Worm (Caenorhabditis elegans) whole organism, L1 larva: Measurements from ENCODE around the gene ccep-135.

Experiments used
- C16A3.4 ChIP-seq: fragments of 150-350 bp; optimal IDR thresholded peaks from 2 replicates; lab custom pipeline; 2014; ENCODE audit warnings: missing biosample characterization, missing genetic modification characterization
- F16B12.6 ChIP-seq: fragments of 150-350 bp; optimal IDR thresholded peaks from 2 replicates; lab custom pipeline; 2014; ENCODE audit warnings: missing biosample characterization, missing genetic modification characterization
- aly-2 ChIP-seq: fragments of 150-350 bp; optimal IDR thresholded peaks from 2 replicates; lab custom pipeline; 2014; ENCODE audit warnings: missing biosample characterization, missing genetic modification characterization
- blmp-1 ChIP-seq: fragments of 150-350 bp; optimal IDR thresholded peaks from 2 replicates; lab custom pipeline; 2014; ENCODE audit warnings: missing biosample characterization, missing genetic modification characterization
- ceh-82 ChIP-seq, 3 experiments: fragments of 150-350 bp in 1 of 3; sonication (generic microtip) in 2 of 3; optimal IDR thresholded peaks; 2 replicates each; lab custom pipeline; 2014 to 2017; ENCODE audit warnings: missing biosample characterization in 3 of 3, missing genetic modification characterization in 3 of 3
- dpl-1 ChIP-seq, 3 experiments: fragments of 150-350 bp in 2 of 3; sonication (generic microtip) in 1 of 3; optimal IDR thresholded peaks; 2 replicates each; lab custom pipeline; 2014 to 2017; ENCODE audit warnings: missing biosample characterization in 3 of 3, missing genetic modification characterization in 3 of 3, missing genetic modification reagents in 3 of 3
- efl-1 ChIP-seq, 4 experiments: fragments of 150-350 bp; optimal IDR thresholded peaks in 3 of 4; peaks in 1 of 4; 1 replicate in 1 of 4; 2 replicates in 3 of 4; lab custom pipeline; 2014; ENCODE audit warnings: missing biosample characterization in 2 of 4, missing genetic modification characterization in 2 of 4, missing genetic modification reagents in 2 of 4
- efl-3 ChIP-seq: fragments of 200-800 bp; sonication (Bioruptor generic); optimal IDR thresholded peaks from 2 replicates; lab custom pipeline; 2018; ENCODE audit warnings: mild to moderate bottlenecking, missing genetic modification characterization, missing compliant biosample characterization
- elt-2 ChIP-seq: sonication (generic microtip); optimal IDR thresholded peaks from 2 replicates; lab custom pipeline; 2016; ENCODE audit warnings: missing genetic modification characterization, mild to moderate bottlenecking, inconsistent platforms, missing compliant biosample characterization, missing genetic modification reagents
- elt-3 ChIP-seq, 6 experiments: fragments of 150-350 bp in 1 of 6; sonication (generic microtip); optimal IDR thresholded peaks; 2 replicates each; lab custom pipeline; 2017 to 2018; ENCODE audit warnings: missing biosample characterization in 6 of 6, missing genetic modification characterization in 6 of 6, inconsistent platforms in 1 of 6
- fkh-10 ChIP-seq: sonication (generic microtip); optimal IDR thresholded peaks from 2 replicates; lab custom pipeline; 2017; ENCODE audit warnings: missing biosample characterization, missing genetic modification reagents, missing genetic modification characterization
- fkh-8 ChIP-seq: sonication (generic microtip); optimal IDR thresholded peaks from 2 replicates; lab custom pipeline; 2016; ENCODE audit warnings: mild to moderate bottlenecking, missing genetic modification characterization, missing compliant biosample characterization
- jun-1 ChIP-seq: fragments of 150-350 bp; optimal IDR thresholded peaks from 2 replicates; lab custom pipeline; 2014; ENCODE audit warnings: missing biosample characterization, missing genetic modification reagents, missing genetic modification characterization
- lin-13 ChIP-seq: fragments of 150-350 bp; optimal IDR thresholded peaks from 2 replicates; lab custom pipeline; 2014; ENCODE audit warnings: missing biosample characterization, missing genetic modification reagents, missing genetic modification characterization
- lin-14 ChIP-seq: fragments of 200-800 bp; sonication (Bioruptor generic); optimal IDR thresholded peaks from 2 replicates; lab custom pipeline; 2018; ENCODE audit warnings: mild to moderate bottlenecking, missing genetic modification characterization, moderate library complexity, missing compliant biosample characterization
- lin-35 ChIP-seq, 2 experiments: fragments of 150-350 bp; optimal IDR thresholded peaks; 2 replicates each; lab custom pipeline; 2014; ENCODE audit warnings: missing biosample characterization in 2 of 2, missing genetic modification characterization in 2 of 2, missing genetic modification reagents in 2 of 2
- lsy-2 ChIP-seq, 2 experiments: fragments of 150-350 bp; optimal IDR thresholded peaks; 2 replicates each; lab custom pipeline; 2014; ENCODE audit warnings: missing biosample characterization in 2 of 2, missing genetic modification characterization in 2 of 2
- mab-9 ChIP-seq: fragments of 200-800 bp; sonication (Bioruptor generic); IDR thresholded peaks from 2 replicates; pipeline ENCODE4 v1.3.6; 2022; ENCODE audit warnings: missing genetic modification reagents, missing genetic modification characterization, missing compliant biosample characterization
- mdl-1 ChIP-seq, 2 experiments: fragments of 150-350 bp; optimal IDR thresholded peaks; 2 replicates each; lab custom pipeline; 2014 to 2017; ENCODE audit warnings: missing biosample characterization in 2 of 2, missing genetic modification characterization in 2 of 2, inconsistent platforms in 1 of 2
- mep-1 ChIP-seq: fragments of 150-350 bp; optimal IDR thresholded peaks from 2 replicates; lab custom pipeline; 2014; ENCODE audit warnings: missing biosample characterization, missing genetic modification characterization
- nhr-11 ChIP-seq: fragments of 150-350 bp; optimal IDR thresholded peaks from 2 replicates; lab custom pipeline; 2014; ENCODE audit warnings: missing biosample characterization, missing genetic modification characterization
- nhr-19 ChIP-seq: fragments of 200-800 bp; sonication (Bioruptor generic); conservative IDR thresholded peaks from 2 replicates; pipeline ENCODE4 v1.3.6; 2022; ENCODE audit warnings: missing genetic modification characterization, missing compliant biosample characterization
- nhr-20 ChIP-seq: sonication (generic microtip); optimal IDR thresholded peaks from 2 replicates; lab custom pipeline; 2016; ENCODE audit warnings: mild to moderate bottlenecking, missing genetic modification characterization, missing compliant biosample characterization
- nhr-28 ChIP-seq: fragments of 150-350 bp; optimal IDR thresholded peaks from 2 replicates; lab custom pipeline; 2014; ENCODE audit warnings: missing biosample characterization, missing genetic modification characterization
- nhr-47 ChIP-seq: sonication (generic microtip); optimal IDR thresholded peaks from 2 replicates; lab custom pipeline; 2016; ENCODE audit warnings: mild to moderate bottlenecking, missing genetic modification characterization, moderate library complexity, missing compliant biosample characterization
- nhr-71 ChIP-seq: sonication (generic microtip); optimal IDR thresholded peaks from 2 replicates; lab custom pipeline; 2016; ENCODE audit warnings: mild to moderate bottlenecking, missing genetic modification characterization, moderate library complexity, missing compliant biosample characterization
- nhr-76 ChIP-seq: sonication (generic microtip); optimal IDR thresholded peaks from 2 replicates; lab custom pipeline; 2017; ENCODE audit warnings: missing biosample characterization, missing genetic modification characterization
- nhr-77 ChIP-seq: fragments of 150-350 bp; optimal IDR thresholded peaks from 2 replicates; lab custom pipeline; 2014; ENCODE audit warnings: missing biosample characterization, missing genetic modification characterization
- nhr-85 ChIP-seq: sonication (generic microtip); peaks from one replicate; lab custom pipeline; 2016; ENCODE audit warnings: missing genetic modification characterization, inconsistent platforms, missing compliant biosample characterization
- nhr-90 ChIP-seq: sonication (generic microtip); optimal IDR thresholded peaks from 2 replicates; lab custom pipeline; 2016; ENCODE audit warnings: mild to moderate bottlenecking, missing genetic modification characterization, missing compliant biosample characterization; ENCODE audit not compliant: poor library complexity
- pax-3 ChIP-seq: fragments of 200-800 bp; sonication (Bioruptor generic); optimal IDR thresholded peaks from 2 replicates; lab custom pipeline; 2018; ENCODE audit warnings: mild to moderate bottlenecking, missing genetic modification characterization, moderate library complexity, missing compliant biosample characterization
- rnt-1 ChIP-seq: sonication (generic microtip); optimal IDR thresholded peaks from 2 replicates; lab custom pipeline; 2016; ENCODE audit warnings: mild to moderate bottlenecking, missing genetic modification characterization, moderate library complexity, missing compliant biosample characterization
- skn-1 ChIP-seq: fragments of 150-350 bp; optimal IDR thresholded peaks from 2 replicates; lab custom pipeline; 2014; ENCODE audit warnings: missing biosample characterization, missing genetic modification characterization
- snpc-4 ChIP-seq: fragments of 150-350 bp; optimal IDR thresholded peaks from 2 replicates; lab custom pipeline; 2014; ENCODE audit warnings: missing biosample characterization, missing genetic modification characterization
- snu-23 ChIP-seq: sonication (generic microtip); optimal IDR thresholded peaks from 2 replicates; lab custom pipeline; 2016; ENCODE audit warnings: missing genetic modification characterization, missing compliant biosample characterization
- sup-37 ChIP-seq: fragments of 200-800 bp; sonication (Bioruptor generic); optimal IDR thresholded peaks from 2 replicates; lab custom pipeline; 2018; ENCODE audit warnings: mild to moderate bottlenecking, missing genetic modification characterization, missing compliant biosample characterization
- swsn-7 ChIP-seq: sonication (generic microtip); optimal IDR thresholded peaks from 2 replicates; lab custom pipeline; 2016; ENCODE audit warnings: missing genetic modification characterization, missing compliant biosample characterization
- tbx-2 ChIP-seq: sonication (generic microtip); optimal IDR thresholded peaks from 2 replicates; lab custom pipeline; 2016; ENCODE audit warnings: missing genetic modification characterization, missing compliant biosample characterization
- tlp-1 ChIP-seq: fragments of 150-350 bp; optimal IDR thresholded peaks from 2 replicates; lab custom pipeline; 2014; ENCODE audit warnings: missing biosample characterization, missing genetic modification characterization
- unc-130 ChIP-seq: fragments of 150-350 bp; optimal IDR thresholded peaks from 2 replicates; lab custom pipeline; 2017; ENCODE audit warnings: missing biosample characterization, missing genetic modification characterization, inconsistent platforms
- unc-98 ChIP-seq: fragments of 200-800 bp; sonication (Bioruptor generic); IDR thresholded peaks from 2 replicates; pipeline ENCODE4 v1.3.6; 2022; ENCODE audit warnings: missing genetic modification characterization, missing compliant biosample characterization
- vab-15 ChIP-seq: sonication (generic microtip); optimal IDR thresholded peaks from 2 replicates; lab custom pipeline; 2017; ENCODE audit warnings: missing genotype, mild to moderate bottlenecking, missing genetic modification characterization, missing compliant biosample characterization
- xbp-1 ChIP-seq: sonication (generic microtip); optimal IDR thresholded peaks from 2 replicates; lab custom pipeline; 2016; ENCODE audit warnings: missing genetic modification characterization, missing compliant biosample characterization
- zag-1 ChIP-seq: fragments of 150-350 bp; optimal IDR thresholded peaks from 2 replicates; lab custom pipeline; 2014; ENCODE audit warnings: missing biosample characterization, missing genetic modification characterization

ccep-135 gene

ce11 chrIII:3065876-3066509, 25.7 kb upstream of the ccep-135 start:
- TF ChIP-seq unc-130 (peak; percentile 14), tlp-1 (no peak), swsn-7 (peak; percentile 35), nhr-19 (GFP tag; lab: Robert Waterston, UW) (peak; percentile 72), rnt-1 (tag; lab: Kevin White, UChicago) (peak; percentile 79), nhr-28 (tag; lab: Kevin White, UChicago) (no peak), lin-35 (GFP tag; optimal IDR thresholded peaks at IDR 0.05; lab: Kevin White, UChicago) (peak; percentile 41 to 57), mep-1 (tag; lab: Kevin White, UChicago) (peak; percentile 52), blmp-1 (tag; lab: Kevin White, UChicago) (peak; percentile 51), fkh-8 (tag; lab: Kevin White, UChicago) (no peak), lin-14 (GFP tag; lab: Kevin White, UChicago) (peak; percentile 88), mdl-1 (tag; optimal IDR thresholded peaks at IDR 0.05; lab: Kevin White, UChicago) (no peak), lin-13 (peak; percentile 41), efl-3 (GFP tag; lab: Kevin White, UChicago) (no peak), nhr-77 (peak; percentile 85), vab-15 (peak; percentile 34), dpl-1 (GFP tag; optimal IDR thresholded peaks at IDR 0.05; lab: Kevin White, UChicago) (peak; percentile 31 to 57 (median 45)), ceh-82 (tag; optimal IDR thresholded peaks at IDR 0.05; lab: Kevin White, UChicago) (peak in 2 of 3 experiments; percentile 10 to 32), F16B12.6 (tag; lab: Kevin White, UChicago) (no peak), C16A3.4 (peak; percentile 39), lsy-2 (tag; optimal IDR thresholded peaks at IDR 0.05; lab: Kevin White, UChicago) (peak; percentile 74 to 80), elt-3 (tag; optimal IDR thresholded peaks at IDR 0.05; lab: Kevin White, UChicago) (peak in 2 of 6 experiments; percentile 18 to 34), sup-37 (GFP tag; lab: Kevin White, UChicago) (peak; percentile 58), zag-1 (tag; lab: Kevin White, UChicago) (no peak), nhr-90 (peak; percentile 50), efl-1 (optimal IDR thresholded peaks at IDR 0.05; lab: Kevin White, UChicago) (peak; percentile 47 to 68), efl-1 (GFP tag; optimal IDR thresholded peaks at IDR 0.05 in 1 of 2; lab: Kevin White, UChicago) (peak; percentile 32 to 95), snpc-4 (peak; percentile 44), snu-23 (GFP tag; lab: Kevin White, UChicago) (peak; percentile 58), tbx-2 (tag; lab: Kevin White, UChicago) (peak; percentile 57), nhr-20 (peak; percentile 68), nhr-47 (peak; percentile 55), pax-3 (tag; lab: Kevin White, UChicago) (peak; percentile 16), xbp-1 (tag; lab: Kevin White, UChicago) (peak; percentile 33), mab-9 (no peak), fkh-10 (GFP tag; lab: Kevin White, UChicago) (peak; percentile 17), elt-2 (tag; lab: Kevin White, UChicago) (no peak), nhr-76 (tag; lab: Kevin White, UChicago) (no peak), nhr-85 (tag; lab: Kevin White, UChicago) (peak; percentile 82), unc-98 (0 out of 2 replicates have a peak, but pooled peaks have one; percentile 29), jun-1 (no peak), aly-2 (no peak), skn-1 (tag; lab: Kevin White, UChicago) (peak; percentile 30), nhr-71 (tag; lab: Kevin White, UChicago) (peak; percentile 82), nhr-11 (peak; percentile 20)
